Fruit fly (Drosophila melanogaster) whole organism, adult: ENCODE results near the gene Gbs-70E.

Experiments
- CG5204 ChIP-seq: fragments of 200-800 bp; sonication (Bioruptor generic); optimal IDR thresholded peaks from 2 replicates; lab custom pipeline; 2016; ENCODE audit warnings: missing biosample characterization, missing genetic modification characterization
- CG7045 ChIP-seq: fragments of 200-800 bp; sonication (Bioruptor generic); optimal IDR thresholded peaks from 2 replicates; lab custom pipeline; 2017; ENCODE audit warnings: missing biosample characterization, mild to moderate bottlenecking, missing genetic modification characterization
- CG7101 ChIP-seq: fragments of 200-800 bp; sonication (Bioruptor generic); optimal IDR thresholded peaks from 2 replicates; lab custom pipeline; 2018; ENCODE audit warnings: missing biosample characterization, mild to moderate bottlenecking, missing genetic modification characterization, moderate library complexity
- Crg-1 ChIP-seq: fragments of 200-800 bp; sonication (Bioruptor generic); optimal IDR thresholded peaks from 2 replicates; lab custom pipeline; 2016; ENCODE audit warnings: missing biosample characterization, missing genetic modification characterization
- tj ChIP-seq: fragments of 200-800 bp; sonication (Bioruptor generic); optimal IDR thresholded peaks from 3 replicates; lab custom pipeline; 2017; ENCODE audit warnings: missing biosample characterization, mild to moderate bottlenecking, missing genetic modification characterization, moderate library complexity

DNA sequence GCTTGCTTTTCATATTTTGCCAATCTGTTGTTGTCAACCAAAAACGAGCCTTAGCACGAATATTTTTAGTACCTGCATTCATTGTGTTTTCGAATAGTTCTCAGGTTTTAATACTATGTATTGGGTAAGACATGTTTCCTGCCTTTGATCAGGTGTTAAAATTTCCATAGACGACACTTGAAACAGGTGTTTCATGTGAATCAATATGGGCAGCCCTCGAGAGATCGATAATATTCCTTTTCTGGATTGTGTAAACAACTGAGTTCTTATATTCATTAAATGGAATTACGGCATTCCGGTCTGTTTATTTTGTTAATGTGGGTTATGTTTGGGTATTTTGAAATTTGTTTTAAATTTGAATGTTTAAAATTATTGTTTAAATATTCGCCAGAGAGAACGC, 1.6 kb downstream of the Gbs-70E start:
- TF ChIP-seq CG5204 (GFP tag; lab: Kevin White, UChicago) (no peak), CG7045 (GFP tag; lab: Kevin White, UChicago) (no peak), tj (GFP tag; lab: Kevin White, UChicago) (no peak), Crg-1 (GFP tag; lab: Kevin White, UChicago) (no peak), CG7101 (no peak)
